Worm (Caenorhabditis elegans): ENCODE measurements around the gene tmem-138.

DNA sequence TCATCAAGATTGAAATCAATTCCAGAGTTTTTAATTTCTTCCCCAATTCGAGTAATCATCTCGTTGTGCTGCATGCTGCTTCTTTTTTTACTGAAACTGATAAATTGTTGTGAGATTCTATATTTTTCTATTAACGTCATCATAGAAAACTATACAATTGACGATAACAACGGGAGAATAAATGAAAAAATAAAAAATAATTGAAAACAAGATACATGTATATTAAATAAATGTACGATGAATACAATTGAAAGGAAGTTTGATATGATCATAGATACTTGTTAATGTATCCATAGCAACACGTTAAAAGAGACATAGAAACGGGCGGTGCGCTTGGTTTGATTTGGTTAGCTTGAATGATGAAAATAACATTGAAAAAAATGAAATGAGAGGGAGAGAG is 33.3 kb downstream of the tmem-138 start, which contains the start of gene T05C12.8:
- TF ChIP-seq flt-1 (GFP tag; IDR thresholded peaks at IDR 0.05), result no peak
- no peak for TF ChIP-seq ztf-29 (GFP tag; IDR thresholded peaks at IDR 0.05)
- no peak for TF ChIP-seq tab-1 (GFP tag; IDR thresholded peaks at IDR 0.05)
- TF ChIP-seq med-1 (GFP tag; optimal IDR thresholded peaks at IDR 0.05; ENCODE audit: insufficient read depth), result no peak
- TF ChIP-seq ztf-23 (GFP tag; IDR thresholded peaks at IDR 0.05), result no peak
- TF ChIP-seq cog-1 (tag; optimal IDR thresholded peaks at IDR 0.05), result no peak
- no peak for TF ChIP-seq T22C8.4 (GFP tag; IDR thresholded peaks at IDR 0.05)
- no peak for TF ChIP-seq klf-2 (GFP tag; conservative IDR thresholded peaks at IDR 0.05)
- TF ChIP-seq ref-1 (GFP tag; conservative IDR thresholded peaks at IDR 0.05), result no peak
